Fruit fly (Drosophila melanogaster): ENCODE measurements around the gene sav.

The sav gene

dm6 chr3R:23028506-23028905 is 32.6 kb downstream of the sav start (continued):
- TF ChIP-seq CG3847 (GFP tag; IDR thresholded peaks at IDR 0.05) (peak; percentile 76), slp2 (GFP tag; optimal IDR thresholded peaks at IDR 0.05) (peak; percentile 51), CG16863 (GFP tag; optimal IDR thresholded peaks at IDR 0.05) (peak; percentile 32), Poxn (GFP tag; IDR thresholded peaks at IDR 0.05) (peak; percentile 65), Blimp-1 (GFP tag; optimal IDR thresholded peaks at IDR 0.05) (peak; percentile 16), Scr (GFP tag; IDR thresholded peaks at IDR 0.05; ENCODE audit: partially characterized antibody) (no peak), CG8478 (optimal IDR thresholded peaks at IDR 0.05) (no peak), zfh2 (GFP tag; optimal IDR thresholded peaks at IDR 0.05) (peak; percentile 75), CG11504 (tag; optimal IDR thresholded peaks at IDR 0.05) (peak; percentile 54), CG4282 (GFP tag; optimal IDR thresholded peaks at IDR 0.05) (no peak), Hsf (GFP tag; optimal IDR thresholded peaks at IDR 0.05) (peak; percentile 59), CG10209 (GFP tag; optimal IDR thresholded peaks at IDR 0.05) (peak; percentile 31), nerfin-1 (tag; optimal IDR thresholded peaks at IDR 0.05) (no peak), CTCF (GFP tag; optimal IDR thresholded peaks at IDR 0.05) (no peak), CG5245 (GFP tag; optimal IDR thresholded peaks at IDR 0.05) (peak; percentile 13), btn (GFP tag; optimal IDR thresholded peaks at IDR 0.05) (no peak), Sox100B (GFP tag; optimal IDR thresholded peaks at IDR 0.05) (no peak), stwl (tag; optimal IDR thresholded peaks at IDR 0.05) (no peak), CG7271 (tag; optimal IDR thresholded peaks at IDR 0.05) (no peak), vvl (GFP tag; IDR thresholded peaks at IDR 0.05) (peak; percentile 67; the same call in 1 of the 2 replicates), ase (GFP tag; IDR thresholded peaks at IDR 0.05) (peak; percentile 44; the same call in 1 of the 3 replicates), Aef1 (GFP tag; IDR thresholded peaks at IDR 0.05) (peak; percentile 65), lbe (GFP tag; optimal IDR thresholded peaks at IDR 0.05) (no peak), sd (tag; optimal IDR thresholded peaks at IDR 0.05) (no peak), CG32532 (GFP tag; IDR thresholded peaks at IDR 0.05) (peak; percentile 87), CG17359 (tag; optimal IDR thresholded peaks at IDR 0.05) (no peak), CHES-1-like (GFP tag; optimal IDR thresholded peaks at IDR 0.05) (peak; percentile 48), CoRest (tag; optimal IDR thresholded peaks at IDR 0.05) (peak; percentile 50), cg (GFP tag; optimal IDR thresholded peaks at IDR 0.05) (no peak), CG10267 (tag; optimal IDR thresholded peaks at IDR 0.05) (no peak), CG8359 (GFP tag; optimal IDR thresholded peaks at IDR 0.05; ENCODE audit: borderline replicate concordance) (no peak), zen2 (GFP tag; IDR thresholded peaks at IDR 0.05; ENCODE audit: partially characterized antibody) (no peak), lmd (GFP tag; IDR thresholded peaks at IDR 0.05) (peak; percentile 94), fu2 (GFP tag; optimal IDR thresholded peaks at IDR 0.05) (peak; percentile 54), Dip3 (GFP tag; optimal IDR thresholded peaks at IDR 0.05) (peak; percentile 60), chn (GFP tag; optimal IDR thresholded peaks at IDR 0.05) (peak; percentile 26), grau (tag; optimal IDR thresholded peaks at IDR 0.05) (peak; percentile 62), prd (optimal IDR thresholded peaks at IDR 0.05) (no peak), prd (GFP tag; IDR thresholded peaks at IDR 0.05) (peak; percentile 73; the same call in 2 of the 3 replicates), CG7745 (tag; optimal IDR thresholded peaks at IDR 0.05) (no peak), CG8281 (tag; optimal IDR thresholded peaks at IDR 0.05) (no peak), CG11695 (GFP tag; IDR thresholded peaks at IDR 0.05) (peak; percentile 39; the same call in 1 of the 3 replicates), CG1529 (GFP tag; optimal IDR thresholded peaks at IDR 0.05) (no peak), CG2712 (tag; optimal IDR thresholded peaks at IDR 0.05) (peak; percentile 41), CG10959 (GFP tag; IDR thresholded peaks at IDR 0.05) (no peak), ro (GFP tag; IDR thresholded peaks at IDR 0.05) (no peak), ara (GFP tag; IDR thresholded peaks at IDR 0.05) (peak; percentile 18; the same call in 1 of the 2 replicates), Myb (GFP tag; optimal IDR thresholded peaks at IDR 0.05) (peak; percentile 46), CG12769 (tag; optimal IDR thresholded peaks at IDR 0.05) (peak; percentile 77), toy (GFP tag; IDR thresholded peaks at IDR 0.05) (peak; percentile 32; the same call in 1 of the 2 replicates), Gsc (GFP tag; IDR thresholded peaks at IDR 0.05) (no peak), C15 (GFP tag; IDR thresholded peaks at IDR 0.05) (peak; percentile 63; the same call in 1 of the 3 replicates)
